Fruit fly (Drosophila melanogaster) S2 (cell line): Measurements from ENCODE around the gene Tom40.

Experiments used
- CG8478 ChIP-seq: fragments of >200 bp; optimal IDR thresholded peaks from 2 replicates; lab custom pipeline; 2018
- CTCF ChIP-seq, 2 experiments: fragments of >200 bp; optimal IDR thresholded peaks; 2 replicates each; lab custom pipeline; 2018

The Tom40 gene

dm6 chrX:7736593-7736992, at the start of gene Tom40:
Tom40 (plus strand) TSS chrX:7736893.
- TF ChIP-seq CG8478 (lab: Kevin White, UChicago) (no peak), CTCF (optimal IDR thresholded peaks at IDR 0.05; lab: Kevin White, UChicago) (no peak)

DNA sequence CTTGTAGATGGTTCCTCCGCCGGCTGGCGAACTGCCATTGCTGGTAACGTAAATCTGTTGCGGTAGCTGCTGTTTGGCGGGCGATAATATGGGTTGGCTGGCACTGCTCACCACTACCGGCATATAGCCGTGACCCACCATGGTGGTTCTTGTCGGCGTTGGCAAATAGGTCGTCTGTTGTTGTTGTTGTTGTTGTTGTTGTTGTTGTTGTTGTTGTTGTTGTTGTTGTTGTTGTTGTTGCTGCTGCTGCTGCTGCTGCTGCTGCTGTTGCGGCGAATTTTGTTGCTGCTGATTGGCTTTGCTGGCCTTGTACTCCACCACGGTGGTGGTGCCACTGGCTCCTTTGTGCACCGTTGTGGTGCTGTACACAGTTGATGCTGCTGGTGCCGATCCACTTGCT, 47.8 kb upstream of the Tom40 start:
- TF ChIP-seq CG8478 (lab: Kevin White, UChicago): no peak
- no peak for TF ChIP-seq CTCF (optimal IDR thresholded peaks at IDR 0.05; lab: Kevin White, UChicago)

dm6 chrX:7690683-7691082, 46.0 kb upstream of the Tom40 start:
- TF ChIP-seq CG8478 (lab: Kevin White, UChicago) (no peak), CTCF (optimal IDR thresholded peaks at IDR 0.05; lab: Kevin White, UChicago) (no peak)

DNA sequence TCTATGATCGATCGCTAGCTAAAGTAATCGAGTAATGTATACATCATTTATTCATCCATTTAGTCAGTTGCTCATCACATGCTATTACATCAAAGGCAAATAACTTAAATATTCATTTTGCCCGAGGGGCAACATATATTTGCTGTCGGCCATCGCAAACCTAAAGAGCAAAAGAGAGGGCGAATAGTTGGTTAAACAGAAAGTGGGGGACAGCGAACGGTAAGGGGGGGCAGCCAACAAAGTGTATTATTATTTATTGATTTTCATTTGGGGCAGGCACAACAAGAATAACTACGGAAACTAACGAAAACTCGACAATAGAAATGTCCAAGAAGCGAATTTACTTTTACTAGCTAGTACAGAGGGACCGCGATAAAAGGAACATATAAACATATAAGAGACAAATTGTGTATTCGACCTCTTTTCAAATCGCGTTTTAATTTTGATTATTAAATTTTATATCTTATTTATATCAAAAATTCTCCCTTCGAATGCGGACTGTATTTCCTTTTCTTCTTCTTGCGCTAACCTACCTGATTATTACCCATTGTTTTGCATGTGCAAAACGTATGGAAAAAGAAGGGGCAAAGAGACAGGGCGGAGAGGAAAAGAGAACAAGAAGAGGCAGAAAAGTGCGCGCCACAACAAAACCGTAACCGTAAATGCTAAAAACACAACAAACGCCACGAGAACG, 45.3 kb upstream of the Tom40 start:
- TF ChIP-seq CTCF (optimal IDR thresholded peaks at IDR 0.05; lab: Kevin White, UChicago) (no peak), CG8478 (lab: Kevin White, UChicago) (no peak)

DNA sequence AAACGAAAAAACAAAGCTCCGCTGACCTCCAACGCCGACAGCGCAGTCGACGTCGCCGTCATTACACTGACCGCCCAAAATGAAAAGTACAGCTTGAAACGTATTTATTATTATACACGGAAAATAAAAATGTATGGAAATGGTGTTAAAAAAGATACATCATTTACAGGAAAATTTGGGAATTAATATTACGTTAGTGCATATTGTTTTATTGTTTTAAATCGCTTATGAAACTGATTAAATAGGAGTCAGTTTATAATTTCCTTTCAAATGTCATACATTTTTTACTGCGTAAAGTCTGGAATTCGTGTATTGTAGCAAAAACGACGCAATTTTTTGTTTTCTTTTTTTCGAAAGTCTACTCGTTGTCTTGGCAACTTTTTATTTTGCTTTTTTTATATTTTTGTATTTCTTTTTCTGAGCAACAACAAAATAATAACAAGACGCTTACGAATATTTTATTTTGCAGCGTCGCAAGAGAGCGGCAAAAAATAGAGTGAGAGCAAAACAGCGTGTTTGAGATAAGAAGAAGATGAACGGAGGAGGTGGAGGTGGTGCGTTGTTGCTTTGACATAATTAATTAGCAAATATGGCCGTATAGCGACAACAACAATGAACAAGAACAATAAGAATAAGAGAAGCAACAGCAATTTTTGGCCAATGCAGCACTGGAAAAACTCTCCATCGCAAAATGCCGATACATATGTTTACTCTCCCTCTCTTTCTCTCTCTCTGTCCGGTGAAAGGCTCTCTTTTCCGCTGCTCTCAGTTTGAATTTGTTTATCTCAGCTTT, 44.5 kb upstream of the Tom40 start:
- no peak for TF ChIP-seq CG8478 (lab: Kevin White, UChicago)
- TF ChIP-seq CTCF (optimal IDR thresholded peaks at IDR 0.05; lab: Kevin White, UChicago): no peak

- TF ChIP-seq CTCF (optimal IDR thresholded peaks at IDR 0.05; lab: Kevin White, UChicago): no peak
- TF ChIP-seq CG8478 (lab: Kevin White, UChicago): no peak
Measured at dm6 chrX:7692740-7693064, 44.0 kb upstream of the Tom40 start.

DNA sequence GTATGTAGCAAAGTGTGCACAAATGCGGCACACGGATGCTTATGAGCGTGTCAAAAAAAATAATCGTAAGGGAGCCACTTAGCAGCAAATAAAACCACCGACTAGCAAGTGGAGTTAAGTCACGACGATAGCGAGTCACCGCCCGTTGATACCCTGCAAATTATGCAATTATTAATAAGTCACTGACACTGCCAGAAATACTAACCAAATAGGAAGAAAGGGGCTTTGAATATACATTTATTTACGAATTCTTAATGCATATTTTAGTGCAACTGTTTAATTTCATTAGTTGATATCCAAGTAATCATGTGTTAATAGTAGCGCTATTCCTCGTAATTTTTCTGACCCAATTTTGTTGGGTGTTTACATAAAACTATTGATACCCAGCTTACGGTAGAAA, 43.3 kb upstream of the Tom40 start:
- TF ChIP-seq CTCF (optimal IDR thresholded peaks at IDR 0.05; lab: Kevin White, UChicago) (no peak), CG8478 (lab: Kevin White, UChicago) (no peak)

- TF ChIP-seq CTCF (optimal IDR thresholded peaks at IDR 0.05; lab: Kevin White, UChicago) (no peak), CG8478 (lab: Kevin White, UChicago) (no peak)
Measured at dm6 chrX:7694207-7694606, 42.5 kb upstream of the Tom40 start.

dm6 chrX:7694868-7695267, 41.8 kb upstream of the Tom40 start:
- no peak for TF ChIP-seq CG8478 (lab: Kevin White, UChicago)
- TF ChIP-seq CTCF (optimal IDR thresholded peaks at IDR 0.05; lab: Kevin White, UChicago): no peak

dm6 chrX:7695391-7696053, 41.2 kb upstream of the Tom40 start:
- TF ChIP-seq CG8478 (lab: Kevin White, UChicago): no peak
- TF ChIP-seq CTCF (optimal IDR thresholded peaks at IDR 0.05; lab: Kevin White, UChicago): no peak

dm6 chrX:7696165-7696564, 40.5 kb upstream of the Tom40 start:
- no peak for TF ChIP-seq CTCF (optimal IDR thresholded peaks at IDR 0.05; lab: Kevin White, UChicago)
- no peak for TF ChIP-seq CG8478 (lab: Kevin White, UChicago)

- TF ChIP-seq CTCF (optimal IDR thresholded peaks at IDR 0.05; lab: Kevin White, UChicago) (no peak), CG8478 (lab: Kevin White, UChicago) (no peak)
Measured at dm6 chrX:7696711-7697654, 39.7 kb upstream of the Tom40 start.

dm6 chrX:7698000-7698896, 38.4 kb upstream of the Tom40 start:
- TF ChIP-seq CG8478 (lab: Kevin White, UChicago): no peak
- no peak for TF ChIP-seq CTCF (optimal IDR thresholded peaks at IDR 0.05; lab: Kevin White, UChicago)
